Fruit fly (Drosophila melanogaster) whole organism, embryonic: ENCODE data around the gene fig.
A peak's percentile ranks its signal among the peaks of the same experiment; 100 is the strongest.

Experiments used
- Adf1 ChIP-seq: fragments of 200-800 bp; sonication (Bioruptor generic); IDR thresholded peaks from 2 replicates; pipeline ENCODE4 v1.3.6; 2022; ENCODE audit warnings: missing biosample characterization, missing genetic modification characterization
- Atf3 ChIP-seq: fragments of 200-800 bp; sonication (Bioruptor generic); optimal IDR thresholded peaks from 3 replicates; lab custom pipeline; 2016; ENCODE audit warnings: missing biosample characterization, missing genetic modification characterization
- Blimp-1 ChIP-seq: fragments of 200-800 bp; sonication (Bioruptor generic); optimal IDR thresholded peaks from 3 replicates; lab custom pipeline; 2018; ENCODE audit warnings: missing biosample characterization, missing genetic modification characterization, mild to moderate bottlenecking, moderate library complexity, missing genetic modification reagents
- CG12104 ChIP-seq: fragments of 200-800 bp; sonication (Bioruptor generic); optimal IDR thresholded peaks from 3 replicates; lab custom pipeline; 2016; ENCODE audit warnings: missing biosample characterization, missing genetic modification characterization
- CG12769 ChIP-seq: fragments of 200-800 bp; sonication (Bioruptor generic); optimal IDR thresholded peaks from 2 replicates; lab custom pipeline; 2019; ENCODE audit warnings: missing biosample characterization, mild to moderate bottlenecking, missing genetic modification characterization, moderate library complexity
- CG14441 ChIP-seq: fragments of 200-800 bp; sonication (Bioruptor generic); IDR thresholded peaks from 2 replicates; pipeline ENCODE4 v1.3.6; 2022; ENCODE audit warnings: missing biosample characterization, missing genetic modification characterization
- CG1647 ChIP-seq: fragments of 200-800 bp; sonication (Bioruptor generic); optimal IDR thresholded peaks from 3 replicates; lab custom pipeline; 2016; ENCODE audit warnings: missing biosample characterization, missing genetic modification characterization
- CG18599 ChIP-seq: fragments of 200-800 bp; sonication (Bioruptor generic); optimal IDR thresholded peaks from 3 replicates; lab custom pipeline; 2017; ENCODE audit warnings: missing biosample characterization, missing genetic modification characterization, mild to moderate bottlenecking, moderate library complexity, missing genetic modification reagents
- CG2678 ChIP-seq: fragments of 200-800 bp; sonication (Bioruptor generic); optimal IDR thresholded peaks from 3 replicates; lab custom pipeline; 2019; ENCODE audit warnings: missing biosample characterization, mild to moderate bottlenecking, missing genetic modification characterization, moderate library complexity
- CG2875 ChIP-seq: fragments of 200-800 bp; sonication (Bioruptor generic); optimal IDR thresholded peaks from 2 replicates; lab custom pipeline; 2017; ENCODE audit warnings: missing biosample characterization, mild to moderate bottlenecking, missing genetic modification characterization, missing genetic modification reagents
- CG4282 ChIP-seq: fragments of 200-800 bp; sonication (Bioruptor generic); optimal IDR thresholded peaks from 2 replicates; lab custom pipeline; 2016; ENCODE audit warnings: missing biosample characterization, missing genetic modification characterization
- CG6689 ChIP-seq: fragments of 200-800 bp; sonication (Bioruptor generic); IDR thresholded peaks from 2 replicates; pipeline ENCODE4 v1.3.6; 2022; ENCODE audit warnings: missing biosample characterization, missing genetic modification characterization
- CG7372 ChIP-seq: fragments of 200-800 bp; sonication (Bioruptor generic); IDR thresholded peaks from 2 replicates; pipeline ENCODE4 v1.3.6; 2022; ENCODE audit warnings: missing biosample characterization, missing genetic modification characterization
- CG8290 ChIP-seq, 3 experiments: fragments of 200-800 bp; sonication (Bioruptor generic); optimal IDR thresholded peaks; 2 replicates each; lab custom pipeline; 2016 to 2019; ENCODE audit warnings: missing biosample characterization in 3 of 3, missing genetic modification characterization in 3 of 3, mild to moderate bottlenecking in 2 of 3, moderate library complexity in 1 of 3
- Dip2 ChIP-seq: fragments of 200-800 bp; sonication (Bioruptor generic); IDR thresholded peaks from 2 replicates; pipeline ENCODE4 v1.3.6; 2022; ENCODE audit warnings: missing biosample characterization, missing genetic modification characterization
- Dll ChIP-seq: fragments of 200-800 bp; sonication (Bioruptor generic); IDR thresholded peaks from 4 replicates; pipeline ENCODE4 v1.3.6; 2022; ENCODE audit warnings: missing biosample characterization, missing genetic modification characterization; ENCODE audit not compliant: partially characterized antibody
- Dp ChIP-seq: fragments of 200-800 bp; sonication (Bioruptor generic); optimal IDR thresholded peaks from 2 replicates; lab custom pipeline; 2018; ENCODE audit warnings: missing biosample characterization, mild to moderate bottlenecking, missing genetic modification characterization, moderate library complexity
- HLH3B ChIP-seq: fragments of 200-800 bp; sonication (Bioruptor generic); IDR thresholded peaks from 2 replicates; pipeline ENCODE4 v1.3.6; 2022; ENCODE audit warnings: missing biosample characterization, missing genetic modification characterization
- HLH4C ChIP-seq: fragments of 200-800 bp; sonication (Bioruptor generic); IDR thresholded peaks from 3 replicates; pipeline ENCODE4 v1.3.6; 2022; ENCODE audit warnings: missing biosample characterization, missing genetic modification characterization; ENCODE audit not compliant: partially characterized antibody
- Hand ChIP-seq: fragments of 200-800 bp; sonication (Bioruptor generic); optimal IDR thresholded peaks from 2 replicates; lab custom pipeline; 2017; ENCODE audit warnings: mild to moderate bottlenecking, missing biosample characterization, missing genetic modification reagents, missing genetic modification characterization
- HmgZ ChIP-seq: fragments of 200-800 bp; sonication (Bioruptor generic); optimal IDR thresholded peaks from 2 replicates; lab custom pipeline; 2018; ENCODE audit warnings: missing biosample characterization, mild to moderate bottlenecking, missing genetic modification characterization
- Hmr ChIP-seq: fragments of 200-800 bp; sonication (Bioruptor generic); optimal IDR thresholded peaks from 3 replicates; lab custom pipeline; 2017; ENCODE audit warnings: mild to moderate bottlenecking, missing biosample characterization, missing genetic modification reagents, missing genetic modification characterization
- Hr78 ChIP-seq, 2 experiments: fragments of 200-800 bp in 1 of 2; fragments of >200 bp in 1 of 2; sonication (Bioruptor generic) in 1 of 2; optimal IDR thresholded peaks; 2 replicates each; lab custom pipeline; 2017 to 2019; ENCODE audit warnings: missing biosample characterization in 2 of 2, missing genetic modification characterization in 2 of 2, mild to moderate bottlenecking in 1 of 2, moderate library complexity in 1 of 2
- MESR4 ChIP-seq: fragments of 200-800 bp; sonication (Bioruptor generic); optimal IDR thresholded peaks from 2 replicates; lab custom pipeline; 2018; ENCODE audit warnings: missing biosample characterization, mild to moderate bottlenecking, missing genetic modification characterization, moderate library complexity
- Meics ChIP-seq: fragments of 200-800 bp; sonication (Bioruptor generic); optimal IDR thresholded peaks from 2 replicates; lab custom pipeline; 2017; ENCODE audit warnings: missing biosample characterization, mild to moderate bottlenecking, missing genetic modification characterization
- NFAT ChIP-seq: fragments of 200-800 bp; sonication (Bioruptor generic); IDR thresholded peaks from 2 replicates; pipeline ENCODE4 v1.3.6; 2022; ENCODE audit warnings: missing biosample characterization, missing genetic modification characterization
- Oli ChIP-seq: fragments of 200-800 bp; sonication (Bioruptor generic); optimal IDR thresholded peaks from 2 replicates; lab custom pipeline; 2018; ENCODE audit warnings: missing biosample characterization, mild to moderate bottlenecking, missing genetic modification characterization, moderate library complexity
- Pdp1 ChIP-seq, 2 experiments: fragments of 200-800 bp; sonication (Bioruptor generic); optimal IDR thresholded peaks; 3 replicates each; lab custom pipeline; 2016; ENCODE audit warnings: missing biosample characterization in 2 of 2, missing genetic modification characterization in 2 of 2, mild to moderate bottlenecking in 1 of 2, moderate library complexity in 1 of 2
- Rfx ChIP-seq: fragments of 200-800 bp; sonication (Bioruptor generic); IDR thresholded peaks from 2 replicates; pipeline ENCODE4 v1.3.6; 2022; ENCODE audit warnings: missing biosample characterization, missing genetic modification characterization
- Trl ChIP-seq, 3 experiments: fragments of >200 bp in 2 of 3; fragments of 200-800 bp in 1 of 3; sonication (Bioruptor generic) in 1 of 3; optimal IDR thresholded peaks; 2 replicates in 1 of 3; 3 replicates in 2 of 3; lab custom pipeline; 2016 to 2017; ENCODE audit warnings: missing biosample characterization in 1 of 3, missing genetic modification characterization in 1 of 3
- ac ChIP-seq: fragments of 200-800 bp; sonication (Bioruptor generic); optimal IDR thresholded peaks from 3 replicates; lab custom pipeline; 2017; ENCODE audit warnings: missing biosample characterization, mild to moderate bottlenecking, missing genetic modification characterization
- cg ChIP-seq: fragments of 200-800 bp; sonication (Bioruptor generic); optimal IDR thresholded peaks from 3 replicates; lab custom pipeline; 2019; ENCODE audit warnings: missing biosample characterization, mild to moderate bottlenecking, missing genetic modification characterization, moderate library complexity
- dmrt99B ChIP-seq: fragments of 200-800 bp; sonication (Bioruptor generic); optimal IDR thresholded peaks from 2 replicates; lab custom pipeline; 2018; ENCODE audit warnings: missing biosample characterization, mild to moderate bottlenecking, missing genetic modification characterization, moderate library complexity
- ewg ChIP-seq: fragments of 200-800 bp; sonication (Bioruptor generic); optimal IDR thresholded peaks from 3 replicates; lab custom pipeline; 2017; ENCODE audit warnings: mild to moderate bottlenecking, missing biosample characterization, missing genetic modification reagents, missing genetic modification characterization
- eyg ChIP-seq: fragments of 200-800 bp; sonication (Bioruptor generic); optimal IDR thresholded peaks from 3 replicates; lab custom pipeline; 2016; ENCODE audit warnings: missing biosample characterization, missing genetic modification characterization
- gce ChIP-seq: fragments of 200-800 bp; sonication (Bioruptor generic); IDR thresholded peaks from 3 replicates; pipeline ENCODE4 v1.3.6; 2022; ENCODE audit warnings: missing biosample characterization, missing genetic modification characterization
- grau ChIP-seq: fragments of 200-800 bp; optimal IDR thresholded peaks from 3 replicates; lab custom pipeline; 2019; ENCODE audit warnings: missing biosample characterization, mild to moderate bottlenecking, missing genetic modification characterization, moderate library complexity
- hb ChIP-seq: fragments of 200-800 bp; sonication (Bioruptor generic); IDR thresholded peaks from 3 replicates; pipeline ENCODE4 v1.3.6; 2022; ENCODE audit warnings: missing biosample characterization, missing genetic modification characterization; ENCODE audit not compliant: partially characterized antibody
- ken ChIP-seq: fragments of 200-800 bp; sonication (Bioruptor generic); IDR thresholded peaks from 3 replicates; pipeline ENCODE4 v1.3.6; 2022; ENCODE audit warnings: missing biosample characterization, missing genetic modification characterization
- knrl ChIP-seq: fragments of 200-800 bp; sonication (Bioruptor generic); IDR thresholded peaks from 3 replicates; pipeline ENCODE4 v1.3.6; 2022; ENCODE audit warnings: missing biosample characterization, missing genetic modification characterization; ENCODE audit not compliant: partially characterized antibody
- lab ChIP-seq: fragments of 200-800 bp; sonication (Bioruptor generic); optimal IDR thresholded peaks from 3 replicates; lab custom pipeline; 2017; ENCODE audit warnings: missing biosample characterization, missing genetic modification characterization, mild to moderate bottlenecking, moderate library complexity, missing genetic modification reagents
- pb ChIP-seq: fragments of 200-800 bp; sonication (Bioruptor generic); optimal IDR thresholded peaks from 3 replicates; lab custom pipeline; 2016; ENCODE audit warnings: missing biosample characterization, missing genetic modification characterization
- pita ChIP-seq: fragments of 200-800 bp; sonication (Bioruptor generic); optimal IDR thresholded peaks from 2 replicates; lab custom pipeline; 2017; ENCODE audit warnings: missing biosample characterization, mild to moderate bottlenecking, missing genetic modification characterization
- row ChIP-seq: fragments of 200-800 bp; sonication (Bioruptor generic); IDR thresholded peaks from 3 replicates; pipeline ENCODE4 v1.3.6; 2022; ENCODE audit warnings: missing biosample characterization, missing genetic modification characterization
- slou ChIP-seq: fragments of 200-800 bp; sonication (Bioruptor generic); optimal IDR thresholded peaks from 3 replicates; lab custom pipeline; 2016; ENCODE audit warnings: missing biosample characterization, missing genetic modification characterization
- sr ChIP-seq: fragments of 200-800 bp; sonication (Bioruptor generic); IDR thresholded peaks from 3 replicates; pipeline ENCODE4 v1.3.6; 2022; ENCODE audit warnings: missing biosample characterization, missing genetic modification characterization
- sug ChIP-seq: fragments of 200-800 bp; optimal IDR thresholded peaks from 2 replicates; lab custom pipeline; 2019; ENCODE audit warnings: missing biosample characterization, mild to moderate bottlenecking, missing genetic modification characterization, moderate library complexity
- yki ChIP-seq: fragments of >200 bp; optimal IDR thresholded peaks from 3 replicates; lab custom pipeline; 2018
- zen2 ChIP-seq: fragments of 200-800 bp; sonication (Bioruptor generic); IDR thresholded peaks from 3 replicates; pipeline ENCODE4 v1.3.6; 2022; ENCODE audit warnings: missing biosample characterization, missing genetic modification characterization; ENCODE audit not compliant: partially characterized antibody

Gene fig

DNA sequence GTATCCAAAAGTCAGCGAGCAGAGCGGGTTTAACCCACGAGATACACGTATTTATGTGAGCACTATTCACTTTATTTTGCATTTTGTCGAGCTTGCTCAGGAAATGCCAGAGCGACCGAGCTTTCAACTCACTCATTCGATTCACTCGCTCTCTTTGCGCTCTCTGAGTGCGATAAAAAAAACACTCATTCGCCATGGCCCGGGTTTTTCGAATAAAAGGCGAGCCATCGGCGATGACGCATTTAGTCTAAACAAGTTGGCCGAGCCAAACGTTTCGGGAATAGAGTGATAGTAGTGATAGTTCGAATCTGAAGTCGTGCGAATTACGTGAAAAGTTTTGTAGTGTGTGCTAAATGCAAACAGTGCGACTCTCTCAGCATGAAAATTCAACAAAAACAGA is 2.1 kb upstream of the fig start (continued):
- no peak for TF ChIP-seq CG2875 (GFP tag; lab: Kevin White, UChicago)
- peak; percentile 46 for TF ChIP-seq CG18599 (GFP tag; lab: Kevin White, UChicago)
- peak; percentile 42 for TF ChIP-seq cg (GFP tag; lab: Kevin White, UChicago)
- no peak for TF ChIP-seq CG14441 (GFP tag; lab: Robert Waterston, UW)
- peak; percentile 50; the same call in 1 of the 2 replicates for TF ChIP-seq Adf1 (GFP tag; lab: Robert Waterston, UW)
- no peak for TF ChIP-seq MESR4 (GFP tag; lab: Kevin White, UChicago)
- peak; percentile 24 for TF ChIP-seq dmrt99B (tag; lab: Kevin White, UChicago)
- TF ChIP-seq CG4282 (GFP tag; lab: Kevin White, UChicago): no peak
- 0 out of 3 replicates have a peak, but pooled peaks have one; percentile 18 for TF ChIP-seq knrl (GFP tag; lab: Robert Waterston, UW)
- no peak for TF ChIP-seq CG7372 (GFP tag; lab: Robert Waterston, UW)
- peak; percentile 45 for TF ChIP-seq Meics (GFP tag; lab: Kevin White, UChicago)
- peak; percentile 9; the same call in 1 of the 2 replicates for TF ChIP-seq HLH3B (GFP tag; lab: Robert Waterston, UW)
- peak; percentile 19; the same call in 1 of the 2 replicates for TF ChIP-seq Rfx (GFP tag; lab: Robert Waterston, UW)
- TF ChIP-seq Hand: peak; percentile 46
- TF ChIP-seq zen2 (GFP tag; lab: Robert Waterston, UW): peak; percentile 51; the same call in 1 of the 3 replicates
- 0 out of 3 replicates have a peak, but pooled peaks have one; percentile 48 for TF ChIP-seq gce (GFP tag; lab: Robert Waterston, UW)
- no peak for TF ChIP-seq yki (lab: Kevin White, UChicago)
- TF ChIP-seq Dll (GFP tag; lab: Robert Waterston, UW): peak; percentile 40; the same call in 1 of the 4 replicates
- TF ChIP-seq CG8290 (GFP tag; optimal IDR thresholded peaks at IDR 0.05; lab: Kevin White, UChicago): no peak
- TF ChIP-seq CG8290 (tag; optimal IDR thresholded peaks at IDR 0.05; lab: Kevin White, UChicago): peak in 1 of 2 experiments; percentile 61
- TF ChIP-seq sr (GFP tag; lab: Robert Waterston, UW): peak; percentile 44; the same call in 1 of the 3 replicates
- TF ChIP-seq Oli: no peak
- TF ChIP-seq CG1647 (GFP tag; lab: Kevin White, UChicago): no peak
- peak; percentile 45 for TF ChIP-seq Hmr
- TF ChIP-seq CG12769 (tag; lab: Kevin White, UChicago): peak; percentile 65
- TF ChIP-seq HLH4C (GFP tag; lab: Robert Waterston, UW): peak; percentile 28; the same call in 2 of the 3 replicates
- TF ChIP-seq Trl (optimal IDR thresholded peaks at IDR 0.05; lab: Kevin White, UChicago): peak; percentile 80 to 95
- TF ChIP-seq Trl (GFP tag; optimal IDR thresholded peaks at IDR 0.05; lab: Kevin White, UChicago): peak; percentile 20
- 0 out of 3 replicates have a peak, but pooled peaks have one; percentile 36 for TF ChIP-seq ken
- TF ChIP-seq CG6689 (GFP tag; lab: Robert Waterston, UW): 0 out of 2 replicates have a peak, but pooled peaks have one; percentile 7
- peak; percentile 26 for TF ChIP-seq HmgZ (tag; lab: Kevin White, UChicago)
- TF ChIP-seq Atf3: peak; percentile 55
- no peak for TF ChIP-seq CG12104 (GFP tag; lab: Kevin White, UChicago)
- TF ChIP-seq lab: peak; percentile 65
- TF ChIP-seq eyg (GFP tag; lab: Kevin White, UChicago): no peak
- TF ChIP-seq row (GFP tag; lab: Robert Waterston, UW): no peak

DNA sequence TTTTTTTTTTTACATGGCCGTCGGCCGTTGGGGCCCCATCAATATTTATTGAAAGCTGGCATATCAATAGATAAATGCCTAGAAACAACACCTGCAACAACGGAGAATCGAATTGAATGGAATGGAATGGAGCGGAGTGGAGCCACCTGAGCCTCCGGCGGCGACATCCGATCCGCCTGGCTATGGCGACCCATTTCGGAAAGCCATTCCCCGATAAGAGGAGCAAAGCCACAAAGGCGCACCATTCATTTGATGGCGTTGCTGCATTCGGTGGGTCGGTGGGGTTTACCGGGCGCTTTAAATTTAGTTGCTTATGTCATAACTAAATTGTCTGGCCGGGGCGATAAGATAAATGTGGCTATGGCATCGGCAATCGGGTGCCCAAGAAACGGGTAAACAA is 1.6 kb upstream of the fig start:
- TF ChIP-seq slou (GFP tag; lab: Kevin White, UChicago): no peak
- TF ChIP-seq lab: peak; percentile 0
- no peak for TF ChIP-seq hb (GFP tag; lab: Robert Waterston, UW)
- TF ChIP-seq NFAT: 0 out of 2 replicates have a peak, but pooled peaks have one; percentile 11
- no peak for TF ChIP-seq ac (GFP tag; lab: Kevin White, UChicago)
- no peak for TF ChIP-seq grau
- no peak for TF ChIP-seq Blimp-1
- no peak for TF ChIP-seq CG2678 (tag; lab: Kevin White, UChicago)
- peak in 1 of 2 experiments; percentile 94 for TF ChIP-seq Pdp1 (GFP tag; optimal IDR thresholded peaks at IDR 0.05; lab: Kevin White, UChicago)
- no peak for TF ChIP-seq Dip2 (GFP tag; lab: Robert Waterston, UW)
- no peak for TF ChIP-seq Dp (GFP tag; lab: Kevin White, UChicago)
- TF ChIP-seq ewg (GFP tag; lab: Kevin White, UChicago): no peak
- peak; percentile 67 for TF ChIP-seq sug (tag; lab: Kevin White, UChicago)
- TF ChIP-seq pita (GFP tag; lab: Kevin White, UChicago): no peak
- peak in 1 of 2 experiments; percentile 56 for TF ChIP-seq Hr78 (GFP tag; optimal IDR thresholded peaks at IDR 0.05; lab: Kevin White, UChicago)
- TF ChIP-seq pb (GFP tag; lab: Kevin White, UChicago): no peak
